Worm (Caenorhabditis elegans) whole organism, L1 larva: ENCODE data around the gene srj-18.

Experiments used
- C34B4.2 ChIP-seq: sonication (generic microtip); optimal IDR thresholded peaks from 2 replicates; lab custom pipeline; 2017; ENCODE audit warnings: mild to moderate bottlenecking, missing genetic modification characterization, missing compliant biosample characterization
- Y116A8C.19 ChIP-seq: sonication (generic microtip); optimal IDR thresholded peaks from 2 replicates; lab custom pipeline; 2016; ENCODE audit warnings: missing compliant biosample characterization, missing genetic modification characterization, borderline replicate concordance
- aha-1 ChIP-seq: fragments of 150-350 bp; optimal IDR thresholded peaks from 2 replicates; lab custom pipeline; 2014; ENCODE audit warnings: missing biosample characterization, missing genetic modification characterization
- aly-2 ChIP-seq: fragments of 150-350 bp; optimal IDR thresholded peaks from 2 replicates; lab custom pipeline; 2014; ENCODE audit warnings: missing biosample characterization, missing genetic modification characterization
- ama-1 ChIP-seq: fragments of 150-350 bp; optimal IDR thresholded peaks from 2 replicates; lab custom pipeline; 2014
- ceh-8 ChIP-seq: fragments of 200-800 bp; sonication (Bioruptor generic); optimal IDR thresholded peaks from 2 replicates; lab custom pipeline; 2018; ENCODE audit warnings: mild to moderate bottlenecking, missing genetic modification characterization, moderate library complexity, missing compliant biosample characterization
- ceh-82 ChIP-seq, 3 experiments: fragments of 150-350 bp in 1 of 3; sonication (generic microtip) in 2 of 3; optimal IDR thresholded peaks; 2 replicates each; lab custom pipeline; 2014 to 2017; ENCODE audit warnings: missing biosample characterization in 3 of 3, missing genetic modification characterization in 3 of 3
- ceh-90 ChIP-seq: sonication (generic microtip); optimal IDR thresholded peaks from 2 replicates; lab custom pipeline; 2016; ENCODE audit warnings: missing genetic modification characterization, missing compliant biosample characterization
- efl-1 ChIP-seq, 4 experiments: fragments of 150-350 bp; optimal IDR thresholded peaks in 3 of 4; peaks in 1 of 4; 1 replicate in 1 of 4; 2 replicates in 3 of 4; lab custom pipeline; 2014; ENCODE audit warnings: missing biosample characterization in 2 of 4, missing genetic modification characterization in 2 of 4, missing genetic modification reagents in 2 of 4
- egl-13 ChIP-seq: sonication (generic microtip); optimal IDR thresholded peaks from 2 replicates; lab custom pipeline; 2016; ENCODE audit warnings: missing genotype, missing genetic modification reagents, missing genetic modification characterization, missing compliant biosample characterization
- elt-2 ChIP-seq: sonication (generic microtip); optimal IDR thresholded peaks from 2 replicates; lab custom pipeline; 2016; ENCODE audit warnings: missing genetic modification characterization, mild to moderate bottlenecking, inconsistent platforms, missing compliant biosample characterization, missing genetic modification reagents
- elt-3 ChIP-seq, 6 experiments: fragments of 150-350 bp in 1 of 6; sonication (generic microtip); optimal IDR thresholded peaks; 2 replicates each; lab custom pipeline; 2017 to 2018; ENCODE audit warnings: missing biosample characterization in 6 of 6, missing genetic modification characterization in 6 of 6, inconsistent platforms in 1 of 6
- ets-5 ChIP-seq: fragments of 200-800 bp; sonication (Bioruptor generic); IDR thresholded peaks from 2 replicates; pipeline ENCODE4 v1.3.6; 2022; ENCODE audit warnings: missing genetic modification characterization, missing compliant biosample characterization
- fkh-4 ChIP-seq: sonication (generic microtip); optimal IDR thresholded peaks from 2 replicates; lab custom pipeline; 2016; ENCODE audit warnings: missing compliant biosample characterization, missing genetic modification characterization, borderline replicate concordance
- fkh-8 ChIP-seq: sonication (generic microtip); optimal IDR thresholded peaks from 2 replicates; lab custom pipeline; 2016; ENCODE audit warnings: mild to moderate bottlenecking, missing genetic modification characterization, missing compliant biosample characterization
- hlh-17 ChIP-seq: fragments of 200-800 bp; sonication (Bioruptor generic); optimal IDR thresholded peaks from 2 replicates; lab custom pipeline; 2018; ENCODE audit warnings: missing genetic modification characterization, mild to moderate bottlenecking, missing compliant biosample characterization, moderate library complexity, borderline replicate concordance
- hpl-2 ChIP-seq: fragments of 150-350 bp; optimal IDR thresholded peaks from 2 replicates; lab custom pipeline; 2014; ENCODE audit warnings: missing biosample characterization, missing genetic modification reagents, missing genetic modification characterization
- isw-1 ChIP-seq: fragments of 200-800 bp; sonication (Bioruptor generic); IDR thresholded peaks from 2 replicates; pipeline ENCODE4 v1.3.6; 2022; ENCODE audit warnings: missing genetic modification characterization, missing compliant biosample characterization
- lin-35 ChIP-seq, 2 experiments: fragments of 150-350 bp; optimal IDR thresholded peaks; 2 replicates each; lab custom pipeline; 2014; ENCODE audit warnings: missing biosample characterization in 2 of 2, missing genetic modification characterization in 2 of 2, missing genetic modification reagents in 2 of 2
- lin-39 ChIP-seq: fragments of 150-350 bp; optimal IDR thresholded peaks from 2 replicates; lab custom pipeline; 2014; ENCODE audit warnings: missing biosample characterization, missing genetic modification reagents, missing genetic modification characterization
- lsy-2 ChIP-seq, 2 experiments: fragments of 150-350 bp; optimal IDR thresholded peaks; 2 replicates each; lab custom pipeline; 2014; ENCODE audit warnings: missing biosample characterization in 2 of 2, missing genetic modification characterization in 2 of 2
- mdl-1 ChIP-seq, 2 experiments: fragments of 150-350 bp; optimal IDR thresholded peaks; 2 replicates each; lab custom pipeline; 2014 to 2017; ENCODE audit warnings: missing biosample characterization in 2 of 2, missing genetic modification characterization in 2 of 2, inconsistent platforms in 1 of 2
- nhr-11 ChIP-seq: fragments of 150-350 bp; optimal IDR thresholded peaks from 2 replicates; lab custom pipeline; 2014; ENCODE audit warnings: missing biosample characterization, missing genetic modification characterization
- nhr-20 ChIP-seq: sonication (generic microtip); optimal IDR thresholded peaks from 2 replicates; lab custom pipeline; 2016; ENCODE audit warnings: mild to moderate bottlenecking, missing genetic modification characterization, missing compliant biosample characterization
- nhr-76 ChIP-seq: sonication (generic microtip); optimal IDR thresholded peaks from 2 replicates; lab custom pipeline; 2017; ENCODE audit warnings: missing biosample characterization, missing genetic modification characterization
- nhr-85 ChIP-seq: sonication (generic microtip); peaks from one replicate; lab custom pipeline; 2016; ENCODE audit warnings: missing genetic modification characterization, inconsistent platforms, missing compliant biosample characterization
- nhr-90 ChIP-seq: sonication (generic microtip); optimal IDR thresholded peaks from 2 replicates; lab custom pipeline; 2016; ENCODE audit warnings: mild to moderate bottlenecking, missing genetic modification characterization, missing compliant biosample characterization; ENCODE audit not compliant: poor library complexity
- rnt-1 ChIP-seq: sonication (generic microtip); optimal IDR thresholded peaks from 2 replicates; lab custom pipeline; 2016; ENCODE audit warnings: mild to moderate bottlenecking, missing genetic modification characterization, moderate library complexity, missing compliant biosample characterization
- snpc-4 ChIP-seq: fragments of 150-350 bp; optimal IDR thresholded peaks from 2 replicates; lab custom pipeline; 2014; ENCODE audit warnings: missing biosample characterization, missing genetic modification characterization
- snu-23 ChIP-seq: sonication (generic microtip); optimal IDR thresholded peaks from 2 replicates; lab custom pipeline; 2016; ENCODE audit warnings: missing genetic modification characterization, missing compliant biosample characterization
- swsn-7 ChIP-seq: sonication (generic microtip); optimal IDR thresholded peaks from 2 replicates; lab custom pipeline; 2016; ENCODE audit warnings: missing genetic modification characterization, missing compliant biosample characterization
- unc-30 ChIP-seq: sonication (generic microtip); optimal IDR thresholded peaks from 2 replicates; lab custom pipeline; 2017; ENCODE audit warnings: missing biosample characterization, missing genetic modification characterization
- unc-86 ChIP-seq: sonication (generic microtip); optimal IDR thresholded peaks from 2 replicates; lab custom pipeline; 2016; ENCODE audit warnings: missing genetic modification characterization, missing compliant biosample characterization
- unc-98 ChIP-seq: fragments of 200-800 bp; sonication (Bioruptor generic); IDR thresholded peaks from 2 replicates; pipeline ENCODE4 v1.3.6; 2022; ENCODE audit warnings: missing genetic modification characterization, missing compliant biosample characterization
- ztf-11 ChIP-seq, 2 experiments: sonication (generic microtip); optimal IDR thresholded peaks; 2 replicates each; lab custom pipeline; 2016 to 2017; ENCODE audit warnings: missing genetic modification characterization in 2 of 2, missing biosample characterization in 1 of 2, missing compliant biosample characterization in 1 of 2

The srj-18 gene

ce11 chrV:2765052-2765451, 9.1 kb upstream of the srj-18 start, which contains the start of gene dhs-14:
Gene dhs-14, minus strand, starts transcription at chrV:2765200.
- peak; percentile 71 for TF ChIP-seq elt-2
- TF ChIP-seq lin-35 (GFP tag; optimal IDR thresholded peaks at IDR 0.05; lab: Kevin White, UChicago) = peak in 1 of 2 experiments; percentile 21
- TF ChIP-seq unc-98 (GFP tag; lab: Robert Waterston, UW) = no peak
- no peak for TF ChIP-seq unc-86
- TF ChIP-seq unc-30 (tag; lab: Kevin White, UChicago) = no peak

- no peak for TF ChIP-seq aha-1
- TF ChIP-seq ceh-82 (tag; optimal IDR thresholded peaks at IDR 0.05; lab: Kevin White, UChicago) = no peak
- no peak for TF ChIP-seq lin-35 (GFP tag; optimal IDR thresholded peaks at IDR 0.05; lab: Kevin White, UChicago)
- no peak for TF ChIP-seq hpl-2 (GFP tag; lab: Kevin White, UChicago)
- TF ChIP-seq, all 84 proteins: peak for 0
These were observed 6.7 kb upstream of the srj-18 start, which contains the start of gene R05D8.9 for ce11 chrV:2767465-2767864. Gene R05D8.9, minus strand, starts transcription at chrV:2767565.

ce11 chrV:2769754-2770153, 4.4 kb upstream of the srj-18 start, which contains the start of gene dhs-15:
Gene dhs-15, minus strand, starts transcription at chrV:2769854.
- no peak for TF ChIP-seq nhr-11 (tag; lab: Kevin White, UChicago)
- peak; percentile 64 for TF ChIP-seq nhr-85

- no peak for TF ChIP-seq nhr-20
- no peak for TF ChIP-seq swsn-7 (tag; lab: Kevin White, UChicago)
- TF ChIP-seq fkh-8 (tag; lab: Kevin White, UChicago) = no peak
- TF ChIP-seq ceh-90 (tag; lab: Kevin White, UChicago) = no peak
- no peak for TF ChIP-seq elt-3 (tag; optimal IDR thresholded peaks at IDR 0.05; lab: Kevin White, UChicago)
- TF ChIP-seq lsy-2 (tag; optimal IDR thresholded peaks at IDR 0.05; lab: Kevin White, UChicago) = no peak
- no peak for TF ChIP-seq hlh-17 (GFP tag; lab: Kevin White, UChicago)
- TF ChIP-seq C34B4.2 (tag; lab: Kevin White, UChicago) = no peak
- no peak for TF ChIP-seq rnt-1 (tag; lab: Kevin White, UChicago)
- no peak for TF ChIP-seq aha-1
- no peak for TF ChIP-seq fkh-4 (tag; lab: Kevin White, UChicago)
- no peak for TF ChIP-seq ama-1
- TF ChIP-seq unc-30 (tag; lab: Kevin White, UChicago) = no peak
- TF ChIP-seq nhr-90 (tag; lab: Kevin White, UChicago) = no peak
These were observed 2.6 kb upstream of the srj-18 start, which contains the start of gene srh-56 for ce11 chrV:2771560-2771959. Gene srh-56, plus strand, starts transcription at chrV:2771860.

ce11 chrV:2780786-2781185, 6.6 kb downstream of the srj-18 start, which contains the start of gene R05D8.11:
Gene R05D8.11, minus strand, starts transcription at chrV:2780886.
- TF ChIP-seq ets-5 (no peak), ceh-8 (GFP tag; lab: Kevin White, UChicago) (no peak), snpc-4 (tag; lab: Kevin White, UChicago) (no peak), lin-39 (tag; lab: Kevin White, UChicago) (no peak), elt-3 (tag; optimal IDR thresholded peaks at IDR 0.05; lab: Kevin White, UChicago) (peak in 1 of 6 experiments; percentile 0), aly-2 (no peak), nhr-20 (no peak)

ce11 chrV:2792958-2793357, 18.8 kb downstream of the srj-18 start:
- TF ChIP-seq isw-1 (GFP tag; lab: Robert Waterston, UW) = no peak
- TF ChIP-seq efl-1 (optimal IDR thresholded peaks at IDR 0.05; lab: Kevin White, UChicago) = no peak
- TF ChIP-seq efl-1 (GFP tag; optimal IDR thresholded peaks at IDR 0.05 in 1 of 2; lab: Kevin White, UChicago) = peak in 1 of 2 experiments; percentile 68
- TF ChIP-seq, all 84 proteins: peak for 1

- TF ChIP-seq elt-2 (no peak), efl-1 (optimal IDR thresholded peaks at IDR 0.05; lab: Kevin White, UChicago) (no peak), efl-1 (GFP tag; optimal IDR thresholded peaks at IDR 0.05 in 1 of 2; lab: Kevin White, UChicago) (no peak), egl-13 (tag; lab: Kevin White, UChicago) (no peak), nhr-76 (tag; lab: Kevin White, UChicago) (no peak), swsn-7 (tag; lab: Kevin White, UChicago) (no peak), snu-23 (no peak), nhr-20 (no peak), lin-35 (GFP tag; optimal IDR thresholded peaks at IDR 0.05; lab: Kevin White, UChicago) (no peak), ztf-11 (tag; optimal IDR thresholded peaks at IDR 0.05; lab: Kevin White, UChicago) (no peak), aha-1 (no peak), Y116A8C.19 (tag; lab: Kevin White, UChicago) (no peak), mdl-1 (tag; optimal IDR thresholded peaks at IDR 0.05; lab: Kevin White, UChicago) (no peak), nhr-85 (no peak)
These were observed 21.9 kb downstream of the srj-18 start, which contains the start of gene F54E2.2 for ce11 chrV:2795998-2796397. Gene F54E2.2, plus strand, starts transcription at chrV:2796298.
